Fruit fly (Drosophila melanogaster): Measurements from ENCODE around the gene CG12541.

CG12541 gene

DNA sequence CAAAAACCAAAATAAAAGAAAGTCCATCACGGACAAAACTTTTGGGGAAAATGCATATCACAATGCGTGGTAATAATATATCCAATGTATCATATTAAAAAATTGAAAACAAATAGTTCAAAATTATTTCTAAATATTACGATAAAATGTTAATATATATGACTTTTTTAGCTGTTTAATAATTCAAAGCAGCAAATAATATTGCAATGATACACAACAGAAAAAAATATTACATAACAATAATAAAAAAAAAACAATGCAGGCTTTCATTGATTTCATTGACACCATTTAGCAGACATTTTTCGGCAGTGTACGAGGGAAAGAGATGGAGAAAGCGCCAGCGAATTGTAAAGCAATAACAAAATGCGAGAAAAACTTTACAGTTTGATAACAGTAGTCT, 29.0 kb upstream of the CG12541 start (continued):
- TF ChIP-seq shn (GFP tag; optimal IDR thresholded peaks at IDR 0.05) (no peak), CG3163 (GFP tag; optimal IDR thresholded peaks at IDR 0.05) (no peak), tll (GFP tag; optimal IDR thresholded peaks at IDR 0.05) (no peak), cas (GFP tag; IDR thresholded peaks at IDR 0.05) (no peak), CG33557 (GFP tag; optimal IDR thresholded peaks at IDR 0.05) (no peak), CG10366 (GFP tag; IDR thresholded peaks at IDR 0.05) (peak; percentile 36), slp2 (GFP tag; optimal IDR thresholded peaks at IDR 0.05) (no peak), CG3726 (GFP tag; IDR thresholded peaks at IDR 0.05) (no peak), cg (GFP tag; optimal IDR thresholded peaks at IDR 0.05) (no peak), gsb-n (tag; optimal IDR thresholded peaks at IDR 0.05) (peak; percentile 4), Hr51 (GFP tag; optimal IDR thresholded peaks at IDR 0.05) (peak in 1 of 2 experiments; percentile 57), CG10274 (GFP tag; optimal IDR thresholded peaks at IDR 0.05) (no peak), Nf-YC (tag; optimal IDR thresholded peaks at IDR 0.05) (no peak), maf-S (GFP tag; optimal IDR thresholded peaks at IDR 0.05) (no peak), CG11695 (GFP tag; IDR thresholded peaks at IDR 0.05) (no peak), HHEX (GFP tag; optimal IDR thresholded peaks at IDR 0.05) (peak; percentile 1), dpn (GFP tag; optimal IDR thresholded peaks at IDR 0.05) (peak in 1 of 2 experiments; percentile 55), gce (GFP tag; IDR thresholded peaks at IDR 0.05) (no peak), CG9437 (GFP tag; optimal IDR thresholded peaks at IDR 0.05) (peak; percentile 24), CG6175 (GFP tag; IDR thresholded peaks at IDR 0.05) (no peak), CG3065 (GFP tag; optimal IDR thresholded peaks at IDR 0.05) (no peak), CoRest (tag; optimal IDR thresholded peaks at IDR 0.05) (peak; percentile 45), gfzf (GFP tag; optimal IDR thresholded peaks at IDR 0.05) (no peak), usp (GFP tag; optimal IDR thresholded peaks at IDR 0.05) (no peak), row (GFP tag; IDR thresholded peaks at IDR 0.05) (peak; percentile 31; the same call in 2 of the 3 replicates), psq (GFP tag; optimal IDR thresholded peaks at IDR 0.05) (no peak), CG8944 (GFP tag; optimal IDR thresholded peaks at IDR 0.05) (no peak), MTF-1 (GFP tag; optimal IDR thresholded peaks at IDR 0.05; ENCODE audit: borderline replicate concordance) (no peak), CG4282 (GFP tag; optimal IDR thresholded peaks at IDR 0.05) (no peak), CG9215 (GFP tag; IDR thresholded peaks at IDR 0.05) (no peak), H15 (GFP tag; IDR thresholded peaks at IDR 0.05) (no peak), CG43689 (GFP tag; IDR thresholded peaks at IDR 0.05) (no peak), CG7357 (GFP tag; IDR thresholded peaks at IDR 0.05) (no peak), bowl (GFP tag; IDR thresholded peaks at IDR 0.05) (no peak), CG10565 (GFP tag; optimal IDR thresholded peaks at IDR 0.05) (no peak), Max (GFP tag; optimal IDR thresholded peaks at IDR 0.05) (no peak), Awh (GFP tag; IDR thresholded peaks at IDR 0.05) (no peak), sim (GFP tag; IDR thresholded peaks at IDR 0.05) (no peak), Six4 (GFP tag; optimal IDR thresholded peaks at IDR 0.05) (peak; percentile 4), CG33213 (GFP tag; optimal IDR thresholded peaks at IDR 0.05) (no peak), Chrac-16 (GFP tag; optimal IDR thresholded peaks at IDR 0.05) (no peak), amos (GFP tag; IDR thresholded peaks at IDR 0.05; ENCODE audit: partially characterized antibody) (no peak), repo (GFP tag; optimal IDR thresholded peaks at IDR 0.05) (no peak), CG8359 (GFP tag; optimal IDR thresholded peaks at IDR 0.05; ENCODE audit: borderline replicate concordance) (no peak), Oli (tag; optimal IDR thresholded peaks at IDR 0.05) (peak; percentile 51), lola (GFP tag; optimal IDR thresholded peaks at IDR 0.05) (peak in 1 of 3 experiments; percentile 8), CG2120 (GFP tag; optimal IDR thresholded peaks at IDR 0.05) (no peak), otp (GFP tag; IDR thresholded peaks at IDR 0.05) (no peak), gt (GFP tag; IDR thresholded peaks at IDR 0.05) (no peak), da (GFP tag; optimal IDR thresholded peaks at IDR 0.05) (no peak)

Data from whole organism, embryonic.